Fruit fly (Drosophila melanogaster): Measurements from ENCODE around the gene CG8475.

The CG8475 gene

dm6 chr2L:8156682-8157081, 40.0 kb downstream of the CG8475 start (continued):
- TF ChIP-seq Side (GFP tag; optimal IDR thresholded peaks at IDR 0.05) (peak; percentile 69), CG2889 (GFP tag; IDR thresholded peaks at IDR 0.05) (no peak), CG10147 (GFP tag; optimal IDR thresholded peaks at IDR 0.05) (peak; percentile 78), peb (GFP tag; IDR thresholded peaks at IDR 0.05) (peak; percentile 61; the same call in 1 of the 2 replicates), tx (GFP tag; optimal IDR thresholded peaks at IDR 0.05) (peak; percentile 58), psq (GFP tag; optimal IDR thresholded peaks at IDR 0.05) (no peak), salm (tag; optimal IDR thresholded peaks at IDR 0.05) (peak; percentile 25), CG15073 (GFP tag; optimal IDR thresholded peaks at IDR 0.05) (no peak), Hey (tag; optimal IDR thresholded peaks at IDR 0.05) (no peak), Mad (GFP tag; optimal IDR thresholded peaks at IDR 0.05) (peak; percentile 71), cg (GFP tag; optimal IDR thresholded peaks at IDR 0.05) (no peak), Sox100B (GFP tag; optimal IDR thresholded peaks at IDR 0.05) (peak; percentile 32), CG15269 (tag; optimal IDR thresholded peaks at IDR 0.05) (peak; percentile 62), CG4707 (GFP tag; optimal IDR thresholded peaks at IDR 0.05) (no peak), hbn (GFP tag; IDR thresholded peaks at IDR 0.05; ENCODE audit: partially characterized antibody) (no peak), CG6813 (GFP tag; optimal IDR thresholded peaks at IDR 0.05) (no peak), gce (GFP tag; IDR thresholded peaks at IDR 0.05) (no peak), GATAe (GFP tag; conservative IDR thresholded peaks at IDR 0.05) (no peak), Sin3A (optimal IDR thresholded peaks at IDR 0.05) (peak; percentile 62), tin (GFP tag; optimal IDR thresholded peaks at IDR 0.05) (peak; percentile 76), wdn (GFP tag; IDR thresholded peaks at IDR 0.05) (0 out of 2 replicates have a peak, but pooled peaks have one; percentile 50), Rfx (GFP tag; IDR thresholded peaks at IDR 0.05) (peak; percentile 79), CG34376 (GFP tag; optimal IDR thresholded peaks at IDR 0.05) (no peak), esg (GFP tag; conservative IDR thresholded peaks at IDR 0.05) (peak; percentile 72), CG8388 (GFP tag; optimal IDR thresholded peaks at IDR 0.05) (peak; percentile 41), Awh (GFP tag; IDR thresholded peaks at IDR 0.05) (peak; percentile 60), Scr (GFP tag; IDR thresholded peaks at IDR 0.05; ENCODE audit: partially characterized antibody) (no peak), CG11504 (tag; optimal IDR thresholded peaks at IDR 0.05) (peak; percentile 71), unpg (GFP tag; optimal IDR thresholded peaks at IDR 0.05) (peak; percentile 74), CG14014 (GFP tag; IDR thresholded peaks at IDR 0.05) (peak; percentile 67), Bgb (GFP tag; IDR thresholded peaks at IDR 0.05; ENCODE audit: partially characterized antibody) (peak; percentile 41; the same call in 1 of the 2 replicates), nerfin-1 (tag; optimal IDR thresholded peaks at IDR 0.05) (peak; percentile 69), CG1602 (GFP tag; optimal IDR thresholded peaks at IDR 0.05) (no peak), CG17361 (GFP tag; IDR thresholded peaks at IDR 0.05) (peak; percentile 70), CG1603 (tag; optimal IDR thresholded peaks at IDR 0.05) (peak; percentile 74), Ada2b (GFP tag; IDR thresholded peaks at IDR 0.05) (peak; percentile 51; the same call in 1 of the 2 replicates), gsb (GFP tag; IDR thresholded peaks at IDR 0.05) (peak; percentile 15; the same call in 1 of the 2 replicates), CG7556 (GFP tag; optimal IDR thresholded peaks at IDR 0.05) (peak; percentile 61), CG3838 (GFP tag; optimal IDR thresholded peaks at IDR 0.05) (no peak), CG12236 (GFP tag; optimal IDR thresholded peaks at IDR 0.05) (no peak), Stat92E (GFP tag; optimal IDR thresholded peaks at IDR 0.05) (no peak), grn (GFP tag; optimal IDR thresholded peaks at IDR 0.05) (peak; percentile 16), tap (tag; optimal IDR thresholded peaks at IDR 0.05) (peak; percentile 56), CG7839 (tag; optimal IDR thresholded peaks at IDR 0.05) (peak; percentile 76), CG12104 (GFP tag; optimal IDR thresholded peaks at IDR 0.05) (peak; percentile 36), insv (GFP tag; optimal IDR thresholded peaks at IDR 0.05) (no peak), lov (optimal IDR thresholded peaks at IDR 0.05) (no peak), lov (GFP tag; IDR thresholded peaks at IDR 0.05) (0 out of 3 replicates have a peak, but pooled peaks have one; percentile 45), CG12391 (tag; optimal IDR thresholded peaks at IDR 0.05) (peak; percentile 75), Doc3 (GFP tag; IDR thresholded peaks at IDR 0.05; ENCODE audit: partially characterized antibody) (0 out of 3 replicates have a peak, but pooled peaks have one; percentile 7), CG12659 (GFP tag; optimal IDR thresholded peaks at IDR 0.05) (peak; percentile 66)
